Fruit fly (Drosophila melanogaster): Measurements from ENCODE around the gene Lmpt.

Gene Lmpt

dm6 chr3L:16865123-16865831 lies at the start of gene Lmpt:
Gene Lmpt, plus strand, starts transcription at chr3L:16865295.
- TF ChIP-seq noc (tag; optimal IDR thresholded peaks at IDR 0.05) = no peak

DNA sequence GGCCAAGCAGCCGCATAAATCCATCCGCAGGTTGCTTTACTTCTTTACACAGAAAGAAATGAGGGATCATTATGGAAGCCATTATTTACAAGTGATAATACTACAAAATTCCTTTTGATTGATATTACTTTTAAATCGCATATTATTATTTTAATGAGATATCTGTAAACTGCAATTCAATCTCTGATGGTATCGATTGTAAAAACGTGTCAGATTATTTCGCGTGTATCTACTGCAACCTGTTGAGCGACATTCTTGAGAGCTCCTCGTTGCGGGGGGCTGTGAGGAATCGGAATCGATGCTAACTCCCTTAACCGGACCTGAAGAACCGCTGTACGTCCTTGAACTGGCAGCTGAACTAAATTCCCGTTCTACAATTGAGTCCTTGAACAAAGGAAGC lies 47.0 kb upstream of the Lmpt start:
- no peak for TF ChIP-seq noc (tag; optimal IDR thresholded peaks at IDR 0.05)

- no peak for TF ChIP-seq noc (tag; optimal IDR thresholded peaks at IDR 0.05)
These were observed 40.4 kb upstream of the Lmpt start for dm6 chr3L:16824725-16825124.

DNA sequence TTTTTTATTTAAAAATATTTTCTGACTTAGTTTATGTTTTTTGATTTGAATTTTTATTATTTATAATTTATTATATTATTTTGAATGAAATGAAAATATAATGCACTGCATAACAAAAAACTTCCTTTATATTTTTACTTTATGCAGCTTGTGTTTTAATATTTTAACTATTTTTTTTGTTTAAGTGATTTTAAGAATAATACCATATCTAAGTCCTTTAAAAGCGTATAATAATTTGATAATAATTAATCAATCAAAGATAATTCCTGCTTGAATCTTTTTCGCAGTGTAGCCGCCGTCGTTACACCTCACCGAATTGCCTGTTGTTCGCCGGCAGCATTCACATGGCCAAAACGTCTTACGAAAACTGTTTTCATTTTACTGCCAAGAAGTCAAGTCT lies 39.9 kb upstream of the Lmpt start:
- TF ChIP-seq noc (tag; optimal IDR thresholded peaks at IDR 0.05) = no peak

dm6 chr3L:16828967-16829366 lies 36.1 kb upstream of the Lmpt start, which contains the start of gene CG13024:
Gene CG13024, minus strand, starts transcription at chr3L:16829074.
- TF ChIP-seq noc (tag; optimal IDR thresholded peaks at IDR 0.05) = no peak

dm6 chr3L:16829983-16830382 lies 35.1 kb upstream of the Lmpt start:
- no peak for TF ChIP-seq noc (tag; optimal IDR thresholded peaks at IDR 0.05)

dm6 chr3L:16836732-16837131 lies 28.4 kb upstream of the Lmpt start:
- TF ChIP-seq noc (tag; optimal IDR thresholded peaks at IDR 0.05) = no peak

DNA sequence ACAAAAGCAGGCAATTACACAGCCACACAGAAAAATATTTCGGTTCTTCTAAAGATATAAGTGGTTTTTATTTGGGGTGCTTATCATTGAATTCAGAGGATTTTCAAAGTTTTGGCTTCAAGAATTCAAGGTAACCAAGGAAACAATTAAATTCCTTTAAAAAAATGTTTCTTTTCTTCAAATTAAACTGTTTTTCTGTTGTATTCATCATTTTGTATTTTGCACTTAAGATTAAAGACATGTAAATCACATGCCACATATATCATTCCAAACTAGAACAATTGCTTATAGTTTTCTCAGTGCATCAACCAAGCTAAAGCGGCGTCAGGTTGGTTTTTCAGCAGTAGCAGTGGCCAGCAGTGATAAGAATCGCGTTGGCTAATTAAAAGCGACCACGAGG lies 24.6 kb upstream of the Lmpt start:
- no peak for TF ChIP-seq noc (tag; optimal IDR thresholded peaks at IDR 0.05)

dm6 chr3L:16842087-16842567 lies 23.0 kb upstream of the Lmpt start, which contains the start of gene TSG101:
Gene TSG101, plus strand, starts transcription at chr3L:16842294.
- no peak for TF ChIP-seq noc (tag; optimal IDR thresholded peaks at IDR 0.05)

dm6 chr3L:16842952-16843351 lies 22.1 kb upstream of the Lmpt start:
- TF ChIP-seq noc (tag; optimal IDR thresholded peaks at IDR 0.05) = no peak

DNA sequence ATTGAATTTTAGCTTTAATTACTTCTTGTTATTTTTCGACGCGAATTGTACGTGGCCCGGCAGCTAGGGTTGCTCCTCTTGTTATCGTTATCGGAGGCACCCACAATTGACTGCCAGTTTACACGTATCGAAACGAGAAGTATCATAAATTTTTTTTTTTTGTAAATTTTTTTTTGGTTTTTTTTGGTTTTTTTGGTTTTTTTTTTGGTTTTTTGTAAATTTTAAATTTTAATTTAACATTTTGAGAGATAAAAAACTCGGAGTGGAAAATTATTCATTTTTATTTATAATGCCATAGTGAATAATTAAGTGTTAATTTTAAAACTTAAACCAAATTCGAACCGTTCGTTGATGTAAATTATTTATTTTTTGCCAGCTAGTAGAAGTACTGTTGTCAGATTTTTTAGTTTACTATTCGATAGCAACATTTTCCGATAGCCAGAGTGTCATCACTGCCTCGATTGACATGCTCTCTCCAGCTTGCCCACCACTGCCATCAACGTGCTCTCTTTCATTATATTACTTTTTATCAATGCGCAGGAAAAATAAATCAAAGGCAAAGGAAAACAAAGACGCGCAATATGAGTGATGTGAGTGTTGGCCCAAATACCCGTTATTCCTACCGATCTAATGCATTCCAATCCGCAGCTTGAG lies 20.0 kb upstream of the Lmpt start, which contains the start of the genes kud and Zcchc7:
Gene kud, minus strand, starts transcription at position 72 of the 654 bp plus-strand sequence.
Gene Zcchc7, plus strand, starts transcription at position 467 of the 654 bp plus-strand sequence.
- peak; percentile 79 for TF ChIP-seq noc (tag; optimal IDR thresholded peaks at IDR 0.05)

dm6 chr3L:16845607-16846277 lies 19.4 kb upstream of the Lmpt start, which contains the start of gene CG32161:
Gene CG32161, plus strand, starts transcription at chr3L:16846227.
- TF ChIP-seq noc (tag; optimal IDR thresholded peaks at IDR 0.05) = no peak

- no peak for TF ChIP-seq noc (tag; optimal IDR thresholded peaks at IDR 0.05)
These were observed 13.5 kb upstream of the Lmpt start for dm6 chr3L:16851566-16851965.

DNA sequence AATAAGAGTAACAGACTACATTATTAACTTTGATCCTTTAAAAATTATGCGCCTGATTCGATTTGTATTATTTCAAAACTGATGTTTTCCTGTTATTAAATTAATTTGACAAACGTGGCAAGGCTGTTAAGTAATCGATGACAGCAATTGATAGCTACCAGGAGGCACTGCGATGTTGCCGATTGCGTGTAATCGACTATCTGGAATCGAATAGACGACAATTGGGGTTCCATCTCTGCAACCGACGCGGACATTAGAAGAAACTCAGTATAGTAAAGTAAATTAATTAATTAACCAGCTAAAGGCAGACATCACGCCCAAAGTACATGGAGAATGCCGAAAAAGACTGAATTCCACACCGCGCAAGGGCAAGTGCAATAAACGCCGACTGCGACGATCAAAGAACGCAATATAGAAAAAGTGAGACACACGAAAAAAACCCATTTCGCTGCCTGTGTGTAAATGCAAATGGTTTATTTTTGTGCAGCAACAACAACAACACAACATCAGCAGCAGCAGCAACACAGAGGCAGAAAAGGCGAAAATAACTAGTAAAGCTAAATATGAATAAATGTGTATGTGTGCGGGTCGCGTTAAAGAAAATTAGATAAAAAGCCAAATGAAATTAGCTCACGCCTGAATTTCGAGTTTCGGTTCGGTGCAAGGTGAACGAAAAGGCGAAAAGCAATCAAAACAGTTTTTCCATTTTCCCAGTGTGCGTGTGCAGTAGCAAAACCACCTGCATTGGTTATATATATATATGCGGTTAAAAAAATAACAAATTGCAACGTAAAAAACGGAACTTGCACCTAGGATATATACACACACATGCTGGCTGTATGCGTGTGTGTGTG lies 11.3 kb upstream of the Lmpt start, which contains the start of gene sina:
Gene sina, plus strand, starts transcription at position 219 of the 854 bp plus-strand sequence.
- TF ChIP-seq noc (tag; optimal IDR thresholded peaks at IDR 0.05) = no peak

- TF ChIP-seq noc (tag; optimal IDR thresholded peaks at IDR 0.05) = no peak
These were observed 10.6 kb upstream of the Lmpt start for dm6 chr3L:16854387-16855033.

Data from whole organism, larva.